Worm (Caenorhabditis elegans): ENCODE measurements around the gene rict-1.
A peak's percentile ranks its signal among the peaks of the same experiment; 100 is the strongest.

rict-1 gene

DNA sequence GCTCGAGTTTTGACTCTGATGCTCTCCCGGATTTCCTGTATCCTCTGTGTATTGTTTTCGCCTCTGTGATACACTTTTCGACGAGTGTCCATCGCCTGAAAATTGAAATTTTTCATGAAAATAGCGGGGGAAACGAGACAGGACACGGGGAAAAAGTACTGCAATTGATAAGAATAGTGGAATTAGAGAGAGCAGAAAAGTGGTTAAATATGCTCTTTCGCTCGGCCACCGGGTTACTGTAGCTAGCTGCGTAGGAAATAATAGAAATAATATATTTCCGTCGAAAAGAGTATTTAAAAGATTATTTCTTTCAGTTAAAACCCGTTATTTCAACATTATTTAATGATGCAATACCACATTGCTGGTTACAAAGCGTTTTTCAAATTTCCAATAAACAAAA is at the start of gene rict-1:
Gene rict-1 (minus strand): TSS at position 101 of the 400 bp plus-strand sequence.
- no peak for TF ChIP-seq W03F9.2 (tag; optimal IDR thresholded peaks at IDR 0.05)
- no peak for TF ChIP-seq him-1 (tag; optimal IDR thresholded peaks at IDR 0.05)
- TF ChIP-seq dao-5 (tag; optimal IDR thresholded peaks at IDR 0.05): no peak

DNA sequence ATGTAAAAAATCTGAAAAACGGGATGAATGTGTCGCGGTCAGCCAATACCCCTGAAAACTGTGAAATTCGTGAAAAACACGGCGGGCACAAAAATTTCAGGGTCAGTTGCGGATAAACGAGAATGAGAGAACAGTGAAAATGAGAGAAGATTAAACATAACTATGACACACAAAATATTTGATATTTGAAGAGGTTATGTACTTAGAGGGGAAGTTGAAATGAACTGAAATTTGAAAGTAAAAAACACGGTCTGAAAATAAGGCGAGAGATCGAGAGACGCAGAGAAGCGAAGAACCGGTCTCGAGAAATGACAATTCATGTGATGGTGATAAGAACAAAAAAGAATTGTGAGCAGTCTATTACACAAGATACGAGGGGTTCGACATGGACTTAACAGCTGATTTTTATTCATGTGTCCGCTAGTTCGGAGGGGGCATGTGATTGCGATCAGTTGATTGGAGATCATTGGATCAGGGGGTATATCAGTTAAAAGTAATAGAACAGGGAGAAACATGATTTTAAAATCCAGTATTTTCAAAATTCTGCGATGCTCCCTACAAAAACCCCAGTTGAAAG is 49.2 kb upstream of the rict-1 start, which contains the start of gene moe-3:
Gene moe-3 (minus strand): TSS at position 51 of the 577 bp plus-strand sequence.
- TF ChIP-seq W03F9.2 (tag; optimal IDR thresholded peaks at IDR 0.05): no peak
- TF ChIP-seq him-1 (tag; optimal IDR thresholded peaks at IDR 0.05): no peak
- no peak for TF ChIP-seq dao-5 (tag; optimal IDR thresholded peaks at IDR 0.05)

DNA sequence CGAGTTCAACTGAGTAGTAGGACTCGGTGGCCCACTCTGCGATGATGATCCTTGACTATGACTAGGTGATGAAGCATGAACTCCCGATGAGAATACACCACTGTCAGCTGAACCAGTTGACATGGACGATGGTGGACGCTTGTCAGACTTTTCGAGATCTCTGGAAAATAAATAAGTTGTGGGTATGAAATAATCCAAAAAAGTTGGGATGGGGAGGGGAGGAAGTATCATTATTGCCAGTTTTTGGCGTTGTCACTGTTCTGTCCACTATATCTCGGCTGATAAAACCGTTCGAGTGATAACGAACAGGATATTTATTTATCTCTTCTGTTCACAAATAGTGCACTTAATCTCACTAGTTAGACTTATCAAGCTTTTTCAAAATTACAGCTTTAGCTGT is 47.5 kb upstream of the rict-1 start:
- TF ChIP-seq dao-5 (tag; optimal IDR thresholded peaks at IDR 0.05) (no peak), him-1 (tag; optimal IDR thresholded peaks at IDR 0.05) (no peak)

DNA sequence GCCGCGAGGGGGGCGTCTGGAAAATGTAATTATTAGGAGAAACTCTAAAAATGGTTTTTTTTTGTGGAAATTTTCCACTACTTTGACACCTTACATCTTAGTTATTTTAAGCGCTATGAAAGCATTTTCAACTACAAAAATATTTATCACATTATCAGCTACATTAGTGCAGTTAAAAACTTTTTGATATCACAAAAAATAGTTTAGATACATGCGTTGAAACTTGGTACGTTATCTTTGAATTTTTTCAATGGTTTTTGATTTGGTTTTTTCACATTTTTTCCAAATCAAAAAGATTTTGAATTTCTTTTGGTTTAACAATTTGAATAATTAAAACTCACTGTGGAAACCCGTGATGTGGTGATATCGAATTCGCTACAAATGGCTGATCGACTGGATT is 46.4 kb upstream of the rict-1 start:
- TF ChIP-seq dao-5 (tag; optimal IDR thresholded peaks at IDR 0.05): no peak
- TF ChIP-seq W03F9.2 (tag; optimal IDR thresholded peaks at IDR 0.05): no peak
- TF ChIP-seq him-1 (tag; optimal IDR thresholded peaks at IDR 0.05): no peak

DNA sequence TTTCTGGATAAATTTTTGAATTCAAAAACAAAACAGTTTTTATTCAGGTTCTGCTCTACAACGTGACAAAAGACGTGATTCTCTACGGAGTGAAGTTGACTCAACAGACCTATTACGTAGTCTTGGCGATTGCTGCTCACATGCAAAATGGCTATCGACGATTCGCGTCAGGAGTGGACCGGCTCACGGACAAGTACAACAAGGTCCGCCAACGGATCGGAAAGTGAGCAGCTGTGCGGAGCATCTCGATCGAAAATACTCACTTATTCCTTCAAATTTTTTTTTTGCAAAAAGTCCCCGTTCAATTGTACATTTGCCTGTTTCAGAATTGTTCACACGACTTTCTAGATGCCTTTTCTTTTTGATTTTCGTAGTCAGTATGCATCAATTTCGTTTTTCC is 43.3 kb upstream of the rict-1 start:
- TF ChIP-seq W03F9.2 (tag; optimal IDR thresholded peaks at IDR 0.05) (no peak), him-1 (tag; optimal IDR thresholded peaks at IDR 0.05) (no peak), dao-5 (tag; optimal IDR thresholded peaks at IDR 0.05) (no peak)

DNA sequence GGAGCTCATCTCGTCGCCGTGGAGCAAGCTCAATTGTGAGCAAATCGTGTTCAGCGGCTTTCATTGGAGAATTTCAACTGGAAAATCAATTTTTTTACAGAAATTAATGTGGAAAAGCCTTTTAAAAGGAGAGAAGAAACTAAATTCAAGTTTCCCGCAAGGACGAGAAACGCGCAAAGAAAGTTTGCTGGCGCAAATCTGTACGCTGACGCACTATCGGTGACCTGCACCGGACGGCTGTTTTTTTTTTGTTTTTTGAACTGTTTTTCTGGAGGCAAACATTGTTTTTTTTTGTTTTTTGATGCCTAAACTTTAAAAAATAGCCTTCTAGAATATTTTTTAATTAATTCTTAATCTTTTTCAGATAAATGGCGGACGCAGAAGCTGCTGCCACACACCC is 40.4 kb upstream of the rict-1 start, which contains the start of the genes hpr-17 and F32A11.1:
Gene hpr-17 (minus strand): TSS at position 77 of the 400 bp plus-strand sequence.
Gene F32A11.1 (plus strand): TSS at position 359 of the 400 bp plus-strand sequence.
- no peak for TF ChIP-seq dao-5 (tag; optimal IDR thresholded peaks at IDR 0.05)
- peak; percentile 26 for TF ChIP-seq him-1 (tag; optimal IDR thresholded peaks at IDR 0.05)
- TF ChIP-seq W03F9.2 (tag; optimal IDR thresholded peaks at IDR 0.05): peak; percentile 79

DNA sequence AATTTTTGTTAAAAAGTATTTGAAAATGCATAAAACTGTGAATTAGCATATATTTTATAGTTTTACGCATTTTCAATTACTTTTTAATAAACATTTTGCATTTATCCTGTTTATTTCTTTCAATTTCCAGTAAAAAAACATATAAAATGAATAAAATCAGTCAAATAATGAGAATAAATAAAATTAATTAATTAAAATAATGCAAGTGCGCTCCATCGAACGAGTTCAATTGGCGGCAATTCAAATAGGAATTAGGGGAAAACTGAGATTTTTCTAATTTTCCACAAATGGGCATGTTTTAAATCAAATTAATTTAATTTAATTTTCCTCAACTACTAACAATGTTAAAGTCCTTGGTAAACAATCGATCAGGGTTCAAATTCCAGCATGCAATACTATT is 39.5 kb upstream of the rict-1 start:
- no peak for TF ChIP-seq dao-5 (tag; optimal IDR thresholded peaks at IDR 0.05)
- TF ChIP-seq him-1 (tag; optimal IDR thresholded peaks at IDR 0.05): no peak
- TF ChIP-seq W03F9.2 (tag; optimal IDR thresholded peaks at IDR 0.05): no peak

DNA sequence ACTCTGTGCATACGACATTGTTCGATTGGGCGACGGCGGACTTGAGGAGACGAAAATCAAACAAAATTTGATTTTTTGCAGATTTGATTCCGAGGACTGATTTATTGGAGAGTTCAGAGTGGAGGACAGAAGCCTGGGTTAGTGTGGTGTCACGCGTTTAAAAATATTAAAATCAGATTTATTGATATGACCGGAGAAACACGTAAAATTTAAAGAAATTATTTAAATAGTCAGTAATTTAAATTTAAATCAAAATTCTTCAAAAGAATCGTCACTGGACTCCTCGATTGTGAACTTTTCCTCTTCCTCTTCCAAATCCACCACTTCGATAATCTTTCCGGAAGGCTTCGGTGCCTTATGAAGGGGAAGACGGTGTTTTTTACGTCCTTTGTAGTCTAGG is 36.7 kb upstream of the rict-1 start, which contains the start of gene spe-18:
Gene spe-18 (minus strand): TSS at position 101 of the 400 bp plus-strand sequence.
- TF ChIP-seq dao-5 (tag; optimal IDR thresholded peaks at IDR 0.05): no peak
- TF ChIP-seq him-1 (tag; optimal IDR thresholded peaks at IDR 0.05): no peak
- no peak for TF ChIP-seq W03F9.2 (tag; optimal IDR thresholded peaks at IDR 0.05)

DNA sequence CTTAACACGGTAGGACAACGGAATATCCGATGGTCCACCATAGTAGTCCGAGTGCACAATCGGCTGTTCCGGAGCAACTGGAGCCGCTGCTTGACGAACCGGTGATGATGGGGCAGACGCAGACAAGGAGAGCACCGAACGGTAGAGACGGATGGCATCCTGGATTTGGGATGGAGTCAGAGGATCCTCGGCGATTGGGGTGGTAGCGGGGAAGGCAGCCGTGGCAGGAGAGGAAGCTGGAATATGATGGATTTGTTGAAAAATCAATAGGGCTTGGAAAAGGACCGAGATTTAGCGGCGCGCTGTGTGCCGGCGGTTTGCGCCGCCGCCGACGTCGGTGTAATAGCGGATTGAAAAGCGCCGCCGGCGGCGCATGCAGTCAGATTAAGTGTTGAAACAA is 35.8 kb upstream of the rict-1 start:
- no peak for TF ChIP-seq him-1 (tag; optimal IDR thresholded peaks at IDR 0.05)

DNA sequence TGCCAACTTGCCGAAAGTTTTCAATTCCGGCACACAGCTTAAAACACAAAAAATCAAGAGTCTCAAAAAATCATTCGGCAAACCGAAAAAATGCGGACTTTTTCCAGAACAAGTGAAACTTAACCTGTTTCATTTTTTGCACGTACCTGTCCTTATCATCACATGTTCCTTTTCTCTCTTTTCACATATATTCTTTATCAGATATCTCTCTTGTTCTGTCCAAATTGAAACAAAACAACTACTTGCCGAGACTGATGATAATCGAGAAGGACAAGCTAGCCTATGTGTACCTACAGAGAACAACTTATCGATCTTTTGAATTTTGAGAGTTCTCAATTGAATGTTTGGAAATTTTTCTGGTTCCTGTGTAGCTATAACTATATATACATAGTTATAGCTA is 33.4 kb upstream of the rict-1 start:
- TF ChIP-seq W03F9.2 (tag; optimal IDR thresholded peaks at IDR 0.05) (no peak), him-1 (tag; optimal IDR thresholded peaks at IDR 0.05) (no peak), dao-5 (tag; optimal IDR thresholded peaks at IDR 0.05) (no peak)

DNA sequence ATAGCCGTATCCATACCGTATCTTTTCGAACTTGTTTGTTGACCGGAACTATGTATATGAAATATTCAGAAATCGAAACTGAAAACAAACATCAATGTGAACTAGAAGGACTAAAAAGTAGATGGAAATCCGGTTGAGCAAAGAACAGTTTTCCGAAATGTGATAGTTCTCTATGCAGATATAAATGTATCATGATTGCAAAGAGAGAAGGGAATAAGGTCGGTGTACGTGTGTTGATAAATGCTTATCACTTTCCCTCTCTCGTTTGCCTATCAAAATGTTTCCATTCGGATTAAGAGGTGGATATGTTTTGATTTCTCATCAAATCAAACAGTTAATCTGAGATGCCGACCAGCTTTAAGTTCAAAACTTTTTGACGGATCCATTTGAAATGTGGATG is 31.6 kb upstream of the rict-1 start:
- TF ChIP-seq him-1 (tag; optimal IDR thresholded peaks at IDR 0.05) (no peak), W03F9.2 (tag; optimal IDR thresholded peaks at IDR 0.05) (no peak), dao-5 (tag; optimal IDR thresholded peaks at IDR 0.05) (no peak)

DNA sequence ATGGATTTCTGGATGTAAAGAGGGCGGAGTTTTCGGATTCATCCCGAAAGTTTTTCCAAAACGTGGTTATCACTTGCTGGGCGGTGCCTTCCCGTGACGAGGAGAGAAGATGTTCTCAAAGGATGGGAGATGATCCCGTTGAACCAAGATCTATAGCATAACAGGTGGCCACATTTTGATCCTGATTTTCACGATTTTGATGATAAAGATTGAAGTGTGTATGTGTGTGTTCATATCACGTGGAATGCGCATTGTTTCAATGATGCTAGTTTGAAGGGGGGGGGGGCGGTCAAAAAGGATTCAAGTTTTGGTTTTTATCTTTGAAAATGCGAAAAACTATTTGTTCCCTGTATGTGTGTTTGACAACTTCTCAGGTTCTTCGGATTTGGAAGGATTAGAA is 28.6 kb upstream of the rict-1 start, which contains the start of gene mltn-1:
Gene mltn-1 (minus strand): TSS at position 22 of the 400 bp plus-strand sequence.
- TF ChIP-seq W03F9.2 (tag; optimal IDR thresholded peaks at IDR 0.05) (no peak), him-1 (tag; optimal IDR thresholded peaks at IDR 0.05) (no peak), dao-5 (tag; optimal IDR thresholded peaks at IDR 0.05) (no peak)

DNA sequence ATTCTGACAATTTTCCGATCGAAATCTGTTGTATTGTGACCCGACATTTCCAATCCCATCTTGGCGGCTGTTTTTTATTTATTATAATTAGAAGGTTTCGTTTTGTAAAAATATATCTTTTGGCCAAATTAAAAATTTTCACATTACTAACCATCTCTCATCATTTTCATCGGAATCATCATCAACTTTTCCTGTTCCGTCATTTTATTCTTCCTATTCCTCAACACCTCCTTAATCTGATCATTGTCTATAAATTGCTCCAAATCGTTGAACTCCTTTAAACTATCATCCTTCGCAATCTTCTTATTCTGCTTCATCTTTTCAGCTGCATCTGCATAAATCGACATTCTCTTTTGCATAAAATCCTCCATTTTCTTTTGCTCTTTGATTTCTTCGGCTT is 25.8 kb upstream of the rict-1 start:
- TF ChIP-seq W03F9.2 (tag; optimal IDR thresholded peaks at IDR 0.05) (no peak), him-1 (tag; optimal IDR thresholded peaks at IDR 0.05) (no peak), dao-5 (tag; optimal IDR thresholded peaks at IDR 0.05) (no peak)

DNA sequence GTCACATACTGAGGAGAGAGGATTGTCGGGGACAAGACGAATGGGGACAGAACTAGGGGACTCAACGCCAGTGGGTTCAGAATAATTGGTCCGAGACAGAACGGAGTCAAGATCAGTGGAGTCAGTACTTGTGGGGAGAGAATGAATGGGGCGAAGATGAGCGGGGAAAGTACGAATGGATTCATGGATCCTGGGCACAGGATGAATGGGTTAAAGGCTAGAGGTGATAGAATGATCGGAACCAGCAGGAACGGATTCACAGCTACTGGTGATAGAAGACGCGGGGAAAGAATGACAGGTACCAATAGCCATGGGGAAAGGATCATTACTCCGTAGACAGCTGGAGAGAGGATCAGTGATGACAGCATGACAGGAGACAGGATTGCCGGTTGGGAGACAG is 23.0 kb upstream of the rict-1 start:
- TF ChIP-seq dao-5 (tag; optimal IDR thresholded peaks at IDR 0.05) (no peak), W03F9.2 (tag; optimal IDR thresholded peaks at IDR 0.05) (no peak), him-1 (tag; optimal IDR thresholded peaks at IDR 0.05) (no peak)

DNA sequence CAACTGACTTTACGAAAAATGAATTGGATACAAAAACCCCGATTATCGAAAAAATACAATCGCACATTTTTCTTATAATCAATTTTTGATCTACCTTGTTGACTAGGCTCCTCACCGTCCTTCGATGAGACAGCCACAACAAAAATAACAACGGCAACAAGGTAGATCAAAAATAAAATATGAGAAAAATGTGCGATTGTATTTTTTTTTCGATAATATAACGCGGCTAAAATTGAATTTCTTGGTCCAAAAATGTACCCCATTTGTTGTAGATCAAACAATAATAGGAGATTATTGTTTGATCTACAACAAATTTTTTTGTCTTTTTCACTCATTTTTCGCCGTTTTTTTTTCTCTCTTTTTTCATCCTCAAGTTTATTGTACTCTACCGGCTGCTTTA is 14.0 kb upstream of the rict-1 start:
- TF ChIP-seq him-1 (tag; optimal IDR thresholded peaks at IDR 0.05): no peak
